Worm (Caenorhabditis elegans): ENCODE data around the gene tth-1.

DNA sequence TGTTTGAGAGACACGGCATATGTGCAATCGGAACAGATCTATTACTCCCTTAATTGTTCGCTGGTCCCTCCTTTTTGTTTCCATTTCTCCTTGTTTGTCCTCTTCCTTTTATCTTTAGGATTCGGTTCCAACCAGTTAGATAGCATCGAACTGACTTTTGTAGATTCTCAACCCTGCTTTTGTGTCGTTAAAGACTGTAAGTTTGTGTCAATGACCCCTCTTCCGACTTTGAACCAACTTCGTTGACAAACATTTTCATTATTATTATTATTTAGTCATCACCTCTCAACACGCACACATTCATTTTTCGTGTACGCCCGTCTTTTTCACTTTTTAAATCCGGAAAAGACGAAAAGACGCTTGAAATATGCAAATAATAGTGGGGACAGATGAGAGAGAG lies 22.6 kb upstream of the tth-1 start, which contains the start of gene F16F9.1:
- TF ChIP-seq fos-1 (tag; optimal IDR thresholded peaks at IDR 0.05) (no peak), R02D3.7 (tag; optimal IDR thresholded peaks at IDR 0.05) (no peak), nhr-11 (tag; optimal IDR thresholded peaks at IDR 0.05) (no peak), zag-1 (tag; optimal IDR thresholded peaks at IDR 0.05) (no peak)

Data from whole organism, L2 larva.